Fruit fly (Drosophila melanogaster) whole organism, embryonic: ENCODE results near the gene Bub1.
A peak's percentile ranks its signal among the peaks of the same experiment; 100 is the strongest.

Source experiments
- Atf3 ChIP-seq: fragments of 200-800 bp; sonication (Bioruptor generic); optimal IDR thresholded peaks from 3 replicates; lab custom pipeline; 2016; ENCODE audit warnings: missing biosample characterization, missing genetic modification characterization
- Blimp-1 ChIP-seq: fragments of 200-800 bp; sonication (Bioruptor generic); optimal IDR thresholded peaks from 3 replicates; lab custom pipeline; 2018; ENCODE audit warnings: missing biosample characterization, missing genetic modification characterization, mild to moderate bottlenecking, moderate library complexity, missing genetic modification reagents
- CG10654 ChIP-seq: fragments of 200-800 bp; sonication (Bioruptor generic); optimal IDR thresholded peaks from 2 replicates; lab custom pipeline; 2016; ENCODE audit warnings: missing biosample characterization, missing genetic modification characterization
- CG11247 ChIP-seq: fragments of 200-800 bp; sonication (Bioruptor generic); IDR thresholded peaks from 2 replicates; pipeline ENCODE4 v1.3.6; 2022; ENCODE audit warnings: missing biosample characterization, missing genetic modification characterization
- CG11560 ChIP-seq: fragments of 200-800 bp; sonication (Bioruptor generic); IDR thresholded peaks from 3 replicates; pipeline ENCODE4 v1.3.6; 2022; ENCODE audit warnings: missing biosample characterization, missing genetic modification characterization
- CG12155 ChIP-seq: fragments of 200-800 bp; sonication (Bioruptor generic); optimal IDR thresholded peaks from 3 replicates; lab custom pipeline; 2016; ENCODE audit warnings: missing biosample characterization, missing genetic modification characterization
- CG13287 ChIP-seq: fragments of 200-800 bp; sonication (Bioruptor generic); IDR thresholded peaks from 2 replicates; pipeline ENCODE4 v1.3.6; 2022; ENCODE audit warnings: missing biosample characterization, missing genetic modification characterization; ENCODE audit not compliant: partially characterized antibody
- CG13296 ChIP-seq: fragments of 200-800 bp; sonication (Bioruptor generic); optimal IDR thresholded peaks from 3 replicates; lab custom pipeline; 2018; ENCODE audit warnings: missing biosample characterization, mild to moderate bottlenecking, missing genetic modification characterization
- CG13424 ChIP-seq: fragments of 200-800 bp; sonication (Bioruptor generic); optimal IDR thresholded peaks from 2 replicates; lab custom pipeline; 2019; ENCODE audit warnings: missing biosample characterization, mild to moderate bottlenecking, missing genetic modification characterization, moderate library complexity
- CG17802 ChIP-seq: fragments of 200-800 bp; sonication (Bioruptor generic); optimal IDR thresholded peaks from 2 replicates; lab custom pipeline; 2018; ENCODE audit warnings: missing biosample characterization, mild to moderate bottlenecking, missing genetic modification characterization, moderate library complexity
- CG2120 ChIP-seq: fragments of 200-800 bp; sonication (Bioruptor generic); optimal IDR thresholded peaks from 3 replicates; lab custom pipeline; 2016; ENCODE audit warnings: missing biosample characterization, missing genetic modification characterization
- CG30431 ChIP-seq: fragments of 200-800 bp; sonication (Bioruptor generic); optimal IDR thresholded peaks from 2 replicates; lab custom pipeline; 2017; ENCODE audit warnings: missing biosample characterization, missing genetic modification characterization
- CG4424 ChIP-seq: fragments of 200-800 bp; sonication (Bioruptor generic); optimal IDR thresholded peaks from 3 replicates; lab custom pipeline; 2016; ENCODE audit warnings: missing biosample characterization, missing genetic modification characterization
- CG6654 ChIP-seq: fragments of 200-800 bp; sonication (Bioruptor generic); optimal IDR thresholded peaks from 2 replicates; lab custom pipeline; 2017; ENCODE audit warnings: missing biosample characterization, mild to moderate bottlenecking, missing genetic modification characterization
- CG7987 ChIP-seq: fragments of 200-800 bp; sonication (Bioruptor generic); optimal IDR thresholded peaks from 2 replicates; lab custom pipeline; 2018; ENCODE audit warnings: missing biosample characterization, mild to moderate bottlenecking, missing genetic modification characterization, moderate library complexity
- CG8388 ChIP-seq: fragments of 200-800 bp; sonication (Bioruptor generic); optimal IDR thresholded peaks from 2 replicates; lab custom pipeline; 2019; ENCODE audit warnings: missing biosample characterization, mild to moderate bottlenecking, missing genetic modification characterization, moderate library complexity
- CrebB ChIP-seq: fragments of 200-800 bp; sonication (Bioruptor generic); optimal IDR thresholded peaks from 3 replicates; lab custom pipeline; 2018; ENCODE audit warnings: missing biosample characterization, mild to moderate bottlenecking, missing genetic modification characterization
- Hr51 ChIP-seq, 2 experiments: fragments of 200-800 bp; sonication (Bioruptor generic); optimal IDR thresholded peaks; 2 replicates in 1 of 2; 3 replicates in 1 of 2; lab custom pipeline; 2016 to 2018; ENCODE audit warnings: missing biosample characterization in 2 of 2, missing genetic modification characterization in 2 of 2, mild to moderate bottlenecking in 1 of 2, moderate library complexity in 1 of 2
- Hsf ChIP-seq: fragments of 200-800 bp; sonication (Bioruptor generic); optimal IDR thresholded peaks from 3 replicates; lab custom pipeline; 2016; ENCODE audit warnings: missing biosample characterization, missing genetic modification characterization
- MBD-R2 ChIP-seq: fragments of 200-800 bp; sonication (Bioruptor generic); IDR thresholded peaks from 2 replicates; pipeline ENCODE4 v1.3.6; 2022; ENCODE audit warnings: missing biosample characterization, missing genetic modification characterization
- MESR4 ChIP-seq: fragments of 200-800 bp; sonication (Bioruptor generic); optimal IDR thresholded peaks from 2 replicates; lab custom pipeline; 2018; ENCODE audit warnings: missing biosample characterization, mild to moderate bottlenecking, missing genetic modification characterization, moderate library complexity
- MTF-1 ChIP-seq: fragments of 200-800 bp; sonication (Bioruptor generic); optimal IDR thresholded peaks from 2 replicates; lab custom pipeline; 2018; ENCODE audit warnings: missing biosample characterization, mild to moderate bottlenecking, missing genetic modification characterization, borderline replicate concordance
- Meics ChIP-seq: fragments of 200-800 bp; sonication (Bioruptor generic); optimal IDR thresholded peaks from 2 replicates; lab custom pipeline; 2017; ENCODE audit warnings: missing biosample characterization, mild to moderate bottlenecking, missing genetic modification characterization
- NFAT ChIP-seq: fragments of 200-800 bp; sonication (Bioruptor generic); IDR thresholded peaks from 2 replicates; pipeline ENCODE4 v1.3.6; 2022; ENCODE audit warnings: missing biosample characterization, missing genetic modification characterization
- PHDP ChIP-seq: fragments of 200-800 bp; sonication (Bioruptor generic); optimal IDR thresholded peaks from 3 replicates; lab custom pipeline; 2018; ENCODE audit warnings: missing biosample characterization, mild to moderate bottlenecking, missing genetic modification characterization, moderate library complexity
- Ravus ChIP-seq: fragments of 200-800 bp; sonication (Bioruptor generic); IDR thresholded peaks from 2 replicates; pipeline ENCODE4 v1.3.6; 2022; ENCODE audit warnings: missing biosample characterization, missing genetic modification characterization
- Rx ChIP-seq: fragments of 200-800 bp; sonication (Bioruptor generic); IDR thresholded peaks from 2 replicates; pipeline ENCODE4 v1.3.6; 2022; ENCODE audit warnings: missing biosample characterization, missing genetic modification characterization
- Sox100B ChIP-seq: fragments of 200-800 bp; sonication (Bioruptor generic); optimal IDR thresholded peaks from 3 replicates; lab custom pipeline; 2018; ENCODE audit warnings: missing biosample characterization, mild to moderate bottlenecking, missing genetic modification characterization
- Sry-δ ChIP-seq: fragments of 200-800 bp; sonication (Bioruptor generic); optimal IDR thresholded peaks from 2 replicates; lab custom pipeline; 2016; ENCODE audit warnings: missing biosample characterization, missing genetic modification characterization
- Usf ChIP-seq: fragments of 200-800 bp; sonication (Bioruptor generic); optimal IDR thresholded peaks from 2 replicates; lab custom pipeline; 2017; ENCODE audit warnings: missing genotype, missing biosample characterization, missing genetic modification characterization
- YL-1 ChIP-seq: fragments of 200-800 bp; sonication (Bioruptor generic); optimal IDR thresholded peaks from 3 replicates; lab custom pipeline; 2017; ENCODE audit warnings: missing biosample characterization, mild to moderate bottlenecking, missing genetic modification characterization
- aop ChIP-seq: fragments of 200-800 bp; sonication (Bioruptor generic); IDR thresholded peaks from 2 replicates; pipeline ENCODE4 v1.3.6; 2022; ENCODE audit warnings: missing biosample characterization, missing genetic modification characterization
- ash1 ChIP-seq: fragments of 200-800 bp; sonication (Bioruptor generic); optimal IDR thresholded peaks from 2 replicates; lab custom pipeline; 2018; ENCODE audit warnings: missing biosample characterization, mild to moderate bottlenecking, missing genetic modification characterization
- bigmax ChIP-seq: fragments of 200-800 bp; sonication (Bioruptor generic); optimal IDR thresholded peaks from 2 replicates; lab custom pipeline; 2018; ENCODE audit warnings: missing biosample characterization, mild to moderate bottlenecking, missing genetic modification characterization
- caup ChIP-seq: fragments of 200-800 bp; sonication (Bioruptor generic); optimal IDR thresholded peaks from 3 replicates; lab custom pipeline; 2017; ENCODE audit warnings: missing biosample characterization, mild to moderate bottlenecking, missing genetic modification characterization, moderate library complexity; ENCODE audit not compliant: severe bottlenecking
- dysf ChIP-seq: fragments of 200-800 bp; sonication (Bioruptor generic); IDR thresholded peaks from 3 replicates; pipeline ENCODE4 v1.3.6; 2022; ENCODE audit warnings: missing biosample characterization, missing genetic modification characterization
- fd102C ChIP-seq: fragments of 200-800 bp; sonication (Bioruptor generic); optimal IDR thresholded peaks from 2 replicates; lab custom pipeline; 2018; ENCODE audit warnings: missing biosample characterization, mild to moderate bottlenecking, missing genetic modification characterization, moderate library complexity
- gsb-n ChIP-seq: fragments of 200-800 bp; sonication (Bioruptor generic); optimal IDR thresholded peaks from 3 replicates; lab custom pipeline; 2018; ENCODE audit warnings: missing biosample characterization, mild to moderate bottlenecking, missing genetic modification characterization
- insv ChIP-seq, 2 experiments: fragments of 200-800 bp; sonication (Bioruptor generic); optimal IDR thresholded peaks; 3 replicates each; lab custom pipeline; 2016 to 2018; ENCODE audit warnings: missing biosample characterization in 2 of 2, missing genetic modification characterization in 2 of 2
- nerfin-2 ChIP-seq: fragments of 200-800 bp; sonication (Bioruptor generic); IDR thresholded peaks from 2 replicates; pipeline ENCODE4 v1.3.6; 2022; ENCODE audit warnings: missing biosample characterization, missing genetic modification characterization; ENCODE audit not compliant: partially characterized antibody
- onecut ChIP-seq: fragments of 200-800 bp; sonication (Bioruptor generic); IDR thresholded peaks from 2 replicates; pipeline ENCODE4 v1.3.6; 2022; ENCODE audit warnings: missing biosample characterization, missing genetic modification characterization
- pnt ChIP-seq: fragments of 200-800 bp; sonication (Bioruptor generic); optimal IDR thresholded peaks from 3 replicates; lab custom pipeline; 2016; ENCODE audit warnings: missing biosample characterization, missing genetic modification characterization
- row ChIP-seq: fragments of 200-800 bp; sonication (Bioruptor generic); IDR thresholded peaks from 3 replicates; pipeline ENCODE4 v1.3.6; 2022; ENCODE audit warnings: missing biosample characterization, missing genetic modification characterization
- shn ChIP-seq: fragments of 200-800 bp; sonication (Bioruptor generic); optimal IDR thresholded peaks from 3 replicates; lab custom pipeline; 2016; ENCODE audit warnings: missing biosample characterization, missing genetic modification characterization
- sim ChIP-seq: fragments of 200-800 bp; sonication (Bioruptor generic); IDR thresholded peaks from 2 replicates; pipeline ENCODE4 v1.3.6; 2022; ENCODE audit warnings: missing biosample characterization, missing genetic modification characterization
- slp2 ChIP-seq: fragments of 200-800 bp; sonication (Bioruptor generic); optimal IDR thresholded peaks from 2 replicates; lab custom pipeline; 2016; ENCODE audit warnings: missing biosample characterization, missing genetic modification characterization
- sr ChIP-seq: fragments of 200-800 bp; sonication (Bioruptor generic); IDR thresholded peaks from 3 replicates; pipeline ENCODE4 v1.3.6; 2022; ENCODE audit warnings: missing biosample characterization, missing genetic modification characterization
- tin ChIP-seq: fragments of 200-800 bp; sonication (Bioruptor generic); optimal IDR thresholded peaks from 3 replicates; lab custom pipeline; 2016; ENCODE audit warnings: missing biosample characterization, missing genetic modification characterization
- vfl ChIP-seq: fragments of 200-800 bp; sonication (Bioruptor generic); optimal IDR thresholded peaks from 2 replicates; lab custom pipeline; 2016; ENCODE audit warnings: missing biosample characterization, missing genetic modification characterization
- wdn ChIP-seq: fragments of 200-800 bp; sonication (Bioruptor generic); IDR thresholded peaks from 2 replicates; pipeline ENCODE4 v1.3.6; 2022; ENCODE audit warnings: missing biosample characterization, missing genetic modification characterization

Gene Bub1

dm6 chr2L:5237899-5238566, 40.6 kb upstream of the Bub1 start (continued):
- TF ChIP-seq nerfin-2 (GFP tag; lab: Robert Waterston, UW), result no peak
- TF ChIP-seq shn (GFP tag; lab: Kevin White, UChicago), result no peak
- 0 out of 2 replicates have a peak, but pooled peaks have one; percentile 43 for TF ChIP-seq sim (GFP tag; lab: Robert Waterston, UW)
- TF ChIP-seq ash1, result no peak
- TF ChIP-seq CG10654, result peak; percentile 20
- TF ChIP-seq Meics (GFP tag; lab: Kevin White, UChicago), result no peak
- TF ChIP-seq Hr51 (GFP tag; optimal IDR thresholded peaks at IDR 0.05; lab: Kevin White, UChicago), result peak in 1 of 2 experiments; percentile 56
- no peak for TF ChIP-seq CG6654 (GFP tag; lab: Kevin White, UChicago)
- no peak for TF ChIP-seq fd102C
- peak; percentile 93 for TF ChIP-seq gsb-n (tag; lab: Kevin White, UChicago)
- no peak for TF ChIP-seq Atf3 (GFP tag; lab: Kevin White, UChicago)
- TF ChIP-seq PHDP, result peak; percentile 71
- no peak for TF ChIP-seq Ravus (GFP tag; lab: Robert Waterston, UW)
- TF ChIP-seq slp2, result no peak
- no peak for TF ChIP-seq vfl
- no peak for TF ChIP-seq CG11247
- TF ChIP-seq CG11560 (tag; lab: Robert Waterston, UW), result no peak
- TF ChIP-seq MTF-1 (GFP tag; lab: Kevin White, UChicago), result no peak
- TF ChIP-seq Rx, result no peak
- no peak for TF ChIP-seq Usf
- no peak for TF ChIP-seq CG2120 (GFP tag; lab: Kevin White, UChicago)
- TF ChIP-seq insv (GFP tag; optimal IDR thresholded peaks at IDR 0.05; lab: Kevin White, UChicago), result no peak
- TF ChIP-seq MESR4 (GFP tag; lab: Kevin White, UChicago), result no peak
- TF ChIP-seq CG17802, result peak; percentile 0
- no peak for TF ChIP-seq bigmax (GFP tag; lab: Kevin White, UChicago)
- peak; percentile 84 for TF ChIP-seq Blimp-1
- TF ChIP-seq CrebB, result no peak
- TF ChIP-seq YL-1, result no peak
- no peak for TF ChIP-seq CG13287
- TF ChIP-seq aop (GFP tag; lab: Robert Waterston, UW), result no peak
- TF ChIP-seq CG13296, result no peak
- TF ChIP-seq MBD-R2, result no peak
- TF ChIP-seq row (GFP tag; lab: Robert Waterston, UW), result peak; percentile 76
- TF ChIP-seq CG8388, result peak; percentile 88
- no peak for TF ChIP-seq Sry-δ (GFP tag; lab: Kevin White, UChicago)
- TF ChIP-seq wdn, result no peak
- peak; percentile 77 for TF ChIP-seq CG13424 (tag; lab: Kevin White, UChicago)
- no peak for TF ChIP-seq onecut (GFP tag; lab: Robert Waterston, UW)
- no peak for TF ChIP-seq caup
- TF ChIP-seq sr (GFP tag; lab: Robert Waterston, UW), result no peak
- TF ChIP-seq dysf (GFP tag; lab: Robert Waterston, UW), result no peak
- TF ChIP-seq tin (GFP tag; lab: Kevin White, UChicago), result peak; percentile 67
- no peak for TF ChIP-seq pnt (GFP tag; lab: Kevin White, UChicago)
- no peak for TF ChIP-seq CG7987
- peak; percentile 34 for TF ChIP-seq CG12155 (GFP tag; lab: Kevin White, UChicago)
- no peak for TF ChIP-seq CG30431 (GFP tag; lab: Kevin White, UChicago)
- TF ChIP-seq NFAT (GFP tag; lab: Robert Waterston, UW), result 0 out of 2 replicates have a peak, but pooled peaks have one; percentile 15
- peak; percentile 78 for TF ChIP-seq Sox100B (GFP tag; lab: Kevin White, UChicago)
- peak; percentile 15 for TF ChIP-seq Hsf (GFP tag; lab: Kevin White, UChicago)
- peak; percentile 71 for TF ChIP-seq CG4424 (GFP tag; lab: Kevin White, UChicago)
